Fruit fly (Drosophila melanogaster): ENCODE data around the gene eIF4EHP.

Gene eIF4EHP

DNA sequence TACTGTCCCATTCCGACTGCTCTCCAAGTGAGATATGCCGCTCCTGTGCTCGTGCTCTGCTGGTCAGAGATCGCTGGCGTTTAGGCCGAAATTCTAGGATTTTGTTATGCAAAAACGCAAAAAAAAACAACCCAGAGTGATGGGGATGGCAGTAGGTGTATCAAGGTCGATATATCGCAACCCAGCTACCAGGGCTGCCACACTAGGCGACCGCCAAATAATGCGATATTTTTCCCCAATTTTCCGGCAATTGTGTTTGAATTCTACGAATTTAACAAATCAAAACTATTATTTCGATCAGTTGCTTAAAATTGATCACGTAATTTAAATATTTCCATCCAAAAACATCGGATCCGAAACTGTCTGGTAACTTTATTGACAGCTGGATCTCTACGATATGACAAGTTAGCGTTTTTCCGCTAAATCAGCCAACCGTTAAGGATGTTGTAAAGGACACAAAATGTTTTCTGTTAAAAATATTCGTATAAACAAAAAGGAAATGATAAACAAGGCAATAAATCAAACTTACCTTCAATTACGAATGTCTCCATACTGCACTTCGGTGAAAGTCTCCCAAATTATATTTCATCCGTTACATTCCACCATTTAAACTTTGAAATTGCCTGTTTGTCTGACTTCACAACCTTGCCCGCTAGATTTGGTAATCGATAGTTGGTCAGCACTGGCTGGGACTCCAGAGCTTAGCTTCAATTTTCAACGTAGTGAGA, 71.1 kb downstream of the eIF4EHP start, which contains the start of gene spas (continued):
- TF ChIP-seq schlank (tag; optimal IDR thresholded peaks at IDR 0.05), result peak; percentile 22
- TF ChIP-seq mld (GFP tag; IDR thresholded peaks at IDR 0.05; ENCODE audit: partially characterized antibody), result peak; percentile 76
- TF ChIP-seq prd (optimal IDR thresholded peaks at IDR 0.05), result no peak
- peak; percentile 91 for TF ChIP-seq prd (GFP tag; IDR thresholded peaks at IDR 0.05)
- TF ChIP-seq CG4424 (GFP tag; optimal IDR thresholded peaks at IDR 0.05), result peak; percentile 49
- TF ChIP-seq CG2712 (tag; optimal IDR thresholded peaks at IDR 0.05), result peak; percentile 69
- no peak for TF ChIP-seq sima (GFP tag; optimal IDR thresholded peaks at IDR 0.05)
- TF ChIP-seq amos (GFP tag; IDR thresholded peaks at IDR 0.05; ENCODE audit: partially characterized antibody), result peak; percentile 96
- TF ChIP-seq CG8388 (GFP tag; optimal IDR thresholded peaks at IDR 0.05), result peak; percentile 66
- TF ChIP-seq inv (GFP tag; IDR thresholded peaks at IDR 0.05; ENCODE audit: partially characterized antibody), result peak; percentile 95
- TF ChIP-seq CG13123 (GFP tag; optimal IDR thresholded peaks at IDR 0.05), result peak; percentile 52
- peak; percentile 46 for TF ChIP-seq Fer3 (tag; optimal IDR thresholded peaks at IDR 0.05)
- 0 out of 2 replicates have a peak, but pooled peaks have one; percentile 25 for TF ChIP-seq Awh (GFP tag; IDR thresholded peaks at IDR 0.05)
- TF ChIP-seq gce (GFP tag; IDR thresholded peaks at IDR 0.05), result no peak
- peak; percentile 50 for TF ChIP-seq lab (GFP tag; optimal IDR thresholded peaks at IDR 0.05)
- peak; percentile 75 for TF ChIP-seq CG12155 (GFP tag; optimal IDR thresholded peaks at IDR 0.05)
- peak; percentile 16 for TF ChIP-seq crc (GFP tag; optimal IDR thresholded peaks at IDR 0.05)
- peak; percentile 62; the same call in 1 of the 2 replicates for TF ChIP-seq ranshi (GFP tag; IDR thresholded peaks at IDR 0.05)
- no peak for TF ChIP-seq sd (tag; optimal IDR thresholded peaks at IDR 0.05)
- TF ChIP-seq sisA (GFP tag; IDR thresholded peaks at IDR 0.05), result peak; percentile 87
- TF ChIP-seq CG15514 (GFP tag; optimal IDR thresholded peaks at IDR 0.05), result peak; percentile 49
- TF ChIP-seq CG11504 (tag; optimal IDR thresholded peaks at IDR 0.05), result no peak
- peak; percentile 48 for TF ChIP-seq CG1233 (GFP tag; optimal IDR thresholded peaks at IDR 0.05)
- TF ChIP-seq CG18476 (GFP tag; optimal IDR thresholded peaks at IDR 0.05), result peak; percentile 43
- TF ChIP-seq CHES-1-like (GFP tag; optimal IDR thresholded peaks at IDR 0.05), result peak; percentile 77
- TF ChIP-seq chn (GFP tag; optimal IDR thresholded peaks at IDR 0.05), result peak; percentile 80
- peak; percentile 33 for TF ChIP-seq psq (GFP tag; optimal IDR thresholded peaks at IDR 0.05)
- TF ChIP-seq CG12236 (GFP tag; optimal IDR thresholded peaks at IDR 0.05), result no peak
- peak; percentile 63; the same call in 1 of the 2 replicates for TF ChIP-seq al (GFP tag; IDR thresholded peaks at IDR 0.05)
- TF ChIP-seq h (optimal IDR thresholded peaks at IDR 0.05), result no peak
- peak; percentile 73 to 95 for TF ChIP-seq Pdp1 (GFP tag; optimal IDR thresholded peaks at IDR 0.05)
- no peak for TF ChIP-seq CG8478 (optimal IDR thresholded peaks at IDR 0.05)
- TF ChIP-seq Bdp1 (GFP tag; optimal IDR thresholded peaks at IDR 0.05), result peak; percentile 65
- TF ChIP-seq dpn (GFP tag; optimal IDR thresholded peaks at IDR 0.05), result peak; percentile 69 to 79
- no peak for TF ChIP-seq ATbp (GFP tag; optimal IDR thresholded peaks at IDR 0.05)
- TF ChIP-seq Oli (tag; optimal IDR thresholded peaks at IDR 0.05), result peak; percentile 26
- TF ChIP-seq Ada2b (GFP tag; IDR thresholded peaks at IDR 0.05), result peak; percentile 41; the same call in 1 of the 2 replicates
- TF ChIP-seq fd102C (GFP tag; optimal IDR thresholded peaks at IDR 0.05), result peak; percentile 31
- TF ChIP-seq zfh2 (GFP tag; optimal IDR thresholded peaks at IDR 0.05), result peak; percentile 82
- TF ChIP-seq CG10979 (tag; optimal IDR thresholded peaks at IDR 0.05), result peak; percentile 46
- TF ChIP-seq YL-1 (GFP tag; optimal IDR thresholded peaks at IDR 0.05), result peak; percentile 65
- TF ChIP-seq danr (GFP tag; IDR thresholded peaks at IDR 0.05), result peak; percentile 50; the same call in 1 of the 2 replicates
- TF ChIP-seq ken (GFP tag; IDR thresholded peaks at IDR 0.05), result peak; percentile 79
- peak; percentile 75 for TF ChIP-seq tgo (GFP tag; IDR thresholded peaks at IDR 0.05)
- TF ChIP-seq bigmax (GFP tag; optimal IDR thresholded peaks at IDR 0.05), result peak; percentile 29
- TF ChIP-seq maf-S (GFP tag; optimal IDR thresholded peaks at IDR 0.05), result peak; percentile 30
- peak in 1 of 2 experiments; percentile 59 for TF ChIP-seq Hr51 (GFP tag; optimal IDR thresholded peaks at IDR 0.05)
- TF ChIP-seq tll (GFP tag; optimal IDR thresholded peaks at IDR 0.05), result peak; percentile 40 to 92
- TF ChIP-seq ind (GFP tag; optimal IDR thresholded peaks at IDR 0.05), result peak; percentile 75
